Fruit fly (Drosophila melanogaster) whole organism, wandering third instar larva: ENCODE data around the gene Tgs1.

Experiments
- CrebA ChIP-seq: fragments of 200-800 bp; sonication (Bioruptor generic); optimal IDR thresholded peaks from 2 replicates; lab custom pipeline; 2016; ENCODE audit warnings: missing biosample characterization, mild to moderate bottlenecking, missing genetic modification characterization, borderline replicate concordance
- Vsx2 ChIP-seq: fragments of 200-300, 225-300 bp; sonication (Bioruptor generic); optimal IDR thresholded peaks from 2 replicates; lab custom pipeline; 2018; ENCODE audit warnings: missing biosample characterization, missing genetic modification characterization; ENCODE audit not compliant: partially characterized antibody
- ey ChIP-seq: fragments of 200-800 bp; sonication (Bioruptor generic); optimal IDR thresholded peaks from 2 replicates; lab custom pipeline; 2016; ENCODE audit warnings: missing biosample characterization, missing genetic modification characterization
- h ChIP-seq: fragments of 200-800 bp; sonication (Bioruptor generic); optimal IDR thresholded peaks from 3 replicates; lab custom pipeline; 2016; ENCODE audit warnings: missing biosample characterization, mild to moderate bottlenecking, missing genetic modification characterization

DNA sequence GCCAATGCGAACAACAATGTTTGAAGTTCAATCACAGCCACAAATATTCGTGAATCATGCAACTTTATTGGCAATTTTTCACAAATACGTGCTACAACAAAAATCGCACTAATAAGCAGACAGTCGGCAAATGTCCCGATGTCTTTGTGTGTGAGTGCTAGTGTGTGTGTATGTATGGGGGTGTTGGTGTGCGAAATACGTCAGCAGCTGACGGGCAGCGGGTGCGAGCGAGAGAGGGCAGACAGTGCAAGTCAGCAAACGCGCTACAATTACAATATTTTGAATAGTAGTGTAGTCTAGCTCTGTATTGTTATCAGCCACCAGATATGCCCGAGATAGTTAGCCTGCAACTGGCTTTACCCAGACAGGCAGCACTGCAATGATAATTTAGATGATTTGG is 9.3 kb upstream of the Tgs1 start:
- TF ChIP-seq Vsx2 (GFP tag; lab: Kevin White, UChicago) (no peak), CrebA (no peak), ey (GFP tag; lab: Kevin White, UChicago) (no peak), h (GFP tag; lab: Kevin White, UChicago) (no peak)
